Worm (Caenorhabditis elegans) whole organism, midembryonic: ENCODE results near the gene unc-7.

Experiments
- T22C8.4 ChIP-seq: fragments of 200-800 bp; sonication (Bioruptor generic); IDR thresholded peaks from 2 replicates; pipeline ENCODE4 v1.3.6; 2022; ENCODE audit warnings: missing genetic modification characterization, missing compliant biosample characterization
- cog-1 ChIP-seq: sonication (generic microtip); optimal IDR thresholded peaks from 2 replicates; lab custom pipeline; 2016; ENCODE audit warnings: missing genetic modification characterization, missing compliant biosample characterization
- flt-1 ChIP-seq: fragments of 200-800 bp; sonication (Bioruptor generic); IDR thresholded peaks from 2 replicates; pipeline ENCODE4 v1.3.6; 2022; ENCODE audit warnings: missing genetic modification characterization, missing compliant biosample characterization
- med-1 ChIP-seq: sonication (generic microtip); optimal IDR thresholded peaks from 2 replicates; lab custom pipeline; 2017; ENCODE audit warnings: missing genetic modification characterization, mild to moderate bottlenecking, missing compliant biosample characterization, antibody characterized with exemption, missing genetic modification reagents; ENCODE audit not compliant: insufficient read depth
- tab-1 ChIP-seq: fragments of 200-800 bp; sonication (Bioruptor generic); IDR thresholded peaks from 2 replicates; pipeline ENCODE4 v1.3.6; 2022; ENCODE audit warnings: missing genetic modification characterization, missing compliant biosample characterization
- ztf-23 ChIP-seq: fragments of 200-800 bp; sonication (Bioruptor generic); IDR thresholded peaks from 2 replicates; pipeline ENCODE4 v1.3.6; 2022; ENCODE audit warnings: missing genetic modification reagents, missing genetic modification characterization, missing compliant biosample characterization

ce11 chrX:15164108-15164507 is 16.6 kb upstream of the unc-7 start, which contains the start of gene T10B10.9:
- no peak for TF ChIP-seq T22C8.4
- TF ChIP-seq tab-1 = no peak
- no peak for TF ChIP-seq flt-1 (GFP tag; lab: Robert Waterston, UW)
- no peak for TF ChIP-seq cog-1 (tag; lab: Kevin White, UChicago)
- no peak for TF ChIP-seq ztf-23 (GFP tag; lab: Robert Waterston, UW)
- TF ChIP-seq med-1 (GFP tag; lab: Kevin White, UChicago) = no peak
